Worm (Caenorhabditis elegans): Measurements from ENCODE around the gene T28D9.1.

DNA sequence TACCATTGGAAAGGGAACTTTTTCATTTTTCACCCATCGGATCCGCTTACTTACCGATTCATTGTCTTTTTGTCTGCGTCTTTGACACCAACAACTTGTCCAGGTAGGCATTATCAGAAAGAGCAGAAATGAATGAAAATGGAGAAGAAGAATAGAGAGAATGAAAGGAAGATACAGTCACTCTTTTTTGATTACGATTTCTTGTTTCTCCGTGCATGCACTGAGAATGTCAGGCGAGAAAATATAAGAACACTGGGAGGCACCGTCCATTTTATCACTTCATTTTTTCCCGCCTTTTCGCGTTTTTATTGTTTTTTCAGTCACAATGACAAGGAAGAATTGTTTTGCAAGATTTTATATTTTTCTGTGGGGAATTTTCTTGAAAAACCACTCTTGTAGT is 22.9 kb upstream of the T28D9.1 start:
- no peak for TF ChIP-seq nhr-77 (tag; optimal IDR thresholded peaks at IDR 0.05)
- TF ChIP-seq ztf-4 (tag; optimal IDR thresholded peaks at IDR 0.05) = no peak
- no peak for TF ChIP-seq ama-1 (optimal IDR thresholded peaks at IDR 0.05)
- no peak for TF ChIP-seq nhr-11 (tag; optimal IDR thresholded peaks at IDR 0.05)

Data from whole organism, L2 larva.